Worm (Caenorhabditis elegans) whole organism, early embryonic: ENCODE data around the gene Y53G8AM.6.

Experiments
- B0310.2 ChIP-seq: sonication (generic microtip); optimal IDR thresholded peaks from 2 replicates; lab custom pipeline; 2016; ENCODE audit warnings: mild to moderate bottlenecking, missing genetic modification characterization, missing compliant biosample characterization
- F13C5.2 ChIP-seq: sonication (generic microtip); optimal IDR thresholded peaks from 2 replicates; lab custom pipeline; 2017; ENCODE audit warnings: mild to moderate bottlenecking, missing genetic modification characterization, inconsistent platforms, missing compliant biosample characterization
- aly-1 ChIP-seq: sonication (generic microtip); optimal IDR thresholded peaks from 2 replicates; lab custom pipeline; 2016; ENCODE audit warnings: missing genetic modification characterization, missing compliant biosample characterization
- ama-1 ChIP-seq: fragments of 150-350 bp; optimal IDR thresholded peaks from 2 replicates; lab custom pipeline; 2014
- ceh-13 ChIP-seq: fragments of 200-800 bp; sonication (Bioruptor generic); optimal IDR thresholded peaks from 2 replicates; lab custom pipeline; 2018; ENCODE audit warnings: mild to moderate bottlenecking, missing genetic modification characterization, missing compliant biosample characterization
- ceh-36 ChIP-seq: sonication (generic microtip); optimal IDR thresholded peaks from 2 replicates; lab custom pipeline; 2016; ENCODE audit warnings: missing genetic modification characterization, inconsistent platforms, missing compliant biosample characterization
- ets-7 ChIP-seq: sonication (generic microtip); optimal IDR thresholded peaks from 2 replicates; lab custom pipeline; 2016; ENCODE audit warnings: missing genotype, missing genetic modification characterization, missing compliant biosample characterization
- flt-1 ChIP-seq: fragments of 200-800 bp; sonication (Bioruptor generic); IDR thresholded peaks from 2 replicates; pipeline ENCODE4 v1.3.6; 2022; ENCODE audit warnings: missing genetic modification characterization, missing compliant biosample characterization
- hmbx-1 ChIP-seq: sonication (generic microtip); optimal IDR thresholded peaks from 2 replicates; lab custom pipeline; 2016; ENCODE audit warnings: mild to moderate bottlenecking, missing genetic modification characterization, missing compliant biosample characterization
- hmg-4 ChIP-seq: fragments of 200-800 bp; sonication (Bioruptor generic); optimal IDR thresholded peaks from 2 replicates; lab custom pipeline; 2018; ENCODE audit warnings: mild to moderate bottlenecking, missing genetic modification characterization, missing compliant biosample characterization
- hnd-1 ChIP-seq: sonication (generic microtip); optimal IDR thresholded peaks from 2 replicates; lab custom pipeline; 2016; ENCODE audit warnings: missing genetic modification characterization, missing compliant biosample characterization
- pes-1 ChIP-seq: fragments of 200-800 bp; sonication (Bioruptor generic); IDR thresholded peaks from 2 replicates; pipeline ENCODE4 v1.3.6; 2022; ENCODE audit warnings: missing genetic modification reagents, missing genetic modification characterization, missing compliant biosample characterization
- scrt-1 ChIP-seq: fragments of 200-800 bp; sonication (Bioruptor generic); IDR thresholded peaks from 2 replicates; pipeline ENCODE4 v1.3.6; 2022; ENCODE audit warnings: missing genetic modification characterization, missing compliant biosample characterization
- sea-1 ChIP-seq: fragments of 200-800 bp; sonication (Bioruptor generic); conservative IDR thresholded peaks from 2 replicates; pipeline ENCODE4 v1.3.6; 2022; ENCODE audit warnings: missing genetic modification characterization, missing compliant biosample characterization
- tbx-11 ChIP-seq: fragments of 200-800 bp; sonication (Bioruptor generic); IDR thresholded peaks from 2 replicates; pipeline ENCODE4 v1.3.6; 2022; ENCODE audit warnings: missing genetic modification characterization, missing compliant biosample characterization
- tbx-37 ChIP-seq: fragments of 200-800 bp; sonication (Bioruptor generic); conservative IDR thresholded peaks from 2 replicates; pipeline ENCODE4 v1.3.6; 2022; ENCODE audit warnings: missing genetic modification reagents, missing genetic modification characterization, missing compliant biosample characterization
- tra-4 ChIP-seq: sonication (generic microtip); optimal IDR thresholded peaks from 2 replicates; lab custom pipeline; 2017; ENCODE audit warnings: missing genetic modification characterization, missing compliant biosample characterization

The Y53G8AM.6 gene

ce11 chrIII:3278610-3279009, 19.0 kb upstream of the Y53G8AM.6 start, which contains the start of gene Y53G8AM.8:
Gene Y53G8AM.8 (minus strand): TSS chrIII:3278710.
- TF ChIP-seq hmg-4 (GFP tag; lab: Kevin White, UChicago) (no peak), tbx-37 (GFP tag; lab: Robert Waterston, UW) (no peak), tra-4 (no peak), B0310.2 (tag; lab: Kevin White, UChicago) (no peak), hnd-1 (tag; lab: Kevin White, UChicago) (no peak), F13C5.2 (tag; lab: Kevin White, UChicago) (no peak), hmbx-1 (no peak)

- TF ChIP-seq F13C5.2 (tag; lab: Kevin White, UChicago) (peak; percentile 6), ceh-36 (tag; lab: Kevin White, UChicago) (no peak)
These were observed 13.6 kb upstream of the Y53G8AM.6 start for ce11 chrIII:3273141-3273540.

- TF ChIP-seq hmg-4 (GFP tag; lab: Kevin White, UChicago) (no peak), sea-1 (GFP tag; lab: Robert Waterston, UW) (peak; percentile 56; the same call in 1 of the 2 replicates), B0310.2 (tag; lab: Kevin White, UChicago) (no peak), hnd-1 (tag; lab: Kevin White, UChicago) (no peak), scrt-1 (GFP tag; lab: Robert Waterston, UW) (no peak), F13C5.2 (tag; lab: Kevin White, UChicago) (peak; percentile 52), tra-4 (no peak)
These were observed 12.1 kb upstream of the Y53G8AM.6 start for ce11 chrIII:3271682-3272081.

- TF ChIP-seq hnd-1 (tag; lab: Kevin White, UChicago), result no peak
These were observed 7.0 kb upstream of the Y53G8AM.6 start, which contains the start of gene Y53G8AM.7 for ce11 chrIII:3266602-3267001. Gene Y53G8AM.7 (minus strand): TSS chrIII:3266702.

- TF ChIP-seq flt-1 (GFP tag; lab: Robert Waterston, UW), result no peak
- TF ChIP-seq scrt-1 (GFP tag; lab: Robert Waterston, UW), result no peak
- TF ChIP-seq ets-7, result no peak
- TF ChIP-seq hmg-4 (GFP tag; lab: Kevin White, UChicago), result no peak
These were observed 4.1 kb upstream of the Y53G8AM.6 start for ce11 chrIII:3263696-3264095.

- no peak for TF ChIP-seq tbx-37 (GFP tag; lab: Robert Waterston, UW)
- no peak for TF ChIP-seq hmg-4 (GFP tag; lab: Kevin White, UChicago)
- TF ChIP-seq B0310.2 (tag; lab: Kevin White, UChicago), result no peak
- TF ChIP-seq ets-7, result no peak
- TF ChIP-seq ama-1 (lab: Kevin White, UChicago), result no peak
- TF ChIP-seq tbx-11 (GFP tag; lab: Robert Waterston, UW), result no peak
- no peak for TF ChIP-seq pes-1 (GFP tag; lab: Robert Waterston, UW)
These were observed 1.3 kb downstream of the Y53G8AM.6 start, which contains the start of gene nspg-7.2 for ce11 chrIII:3258306-3258705. Gene nspg-7.2 (minus strand): TSS chrIII:3258406.

- TF ChIP-seq ceh-36 (tag; lab: Kevin White, UChicago), result no peak
- TF ChIP-seq ets-7, result no peak
- TF ChIP-seq tbx-11 (GFP tag; lab: Robert Waterston, UW), result no peak
- no peak for TF ChIP-seq tra-4
- no peak for TF ChIP-seq scrt-1 (GFP tag; lab: Robert Waterston, UW)
- no peak for TF ChIP-seq ama-1 (lab: Kevin White, UChicago)
- no peak for TF ChIP-seq ceh-13 (GFP tag; lab: Kevin White, UChicago)
- TF ChIP-seq flt-1 (GFP tag; lab: Robert Waterston, UW), result no peak
- TF ChIP-seq aly-1 (tag; lab: Kevin White, UChicago), result no peak
- TF ChIP-seq B0310.2 (tag; lab: Kevin White, UChicago), result no peak
- TF ChIP-seq F13C5.2 (tag; lab: Kevin White, UChicago), result no peak
- TF ChIP-seq tbx-37 (GFP tag; lab: Robert Waterston, UW), result no peak
These were observed 4.0 kb downstream of the Y53G8AM.6 start, which contains the start of gene Y53G8AM.4 for ce11 chrIII:3255575-3255974. Gene Y53G8AM.4 (minus strand): TSS chrIII:3255675.

- TF ChIP-seq scrt-1 (GFP tag; lab: Robert Waterston, UW) (no peak), ceh-13 (GFP tag; lab: Kevin White, UChicago) (no peak), F13C5.2 (tag; lab: Kevin White, UChicago) (no peak), tbx-11 (GFP tag; lab: Robert Waterston, UW) (no peak), B0310.2 (tag; lab: Kevin White, UChicago) (no peak), flt-1 (GFP tag; lab: Robert Waterston, UW) (no peak), ama-1 (lab: Kevin White, UChicago) (no peak), tbx-37 (GFP tag; lab: Robert Waterston, UW) (no peak), aly-1 (tag; lab: Kevin White, UChicago) (no peak), hmbx-1 (no peak), pes-1 (GFP tag; lab: Robert Waterston, UW) (no peak), hmg-4 (GFP tag; lab: Kevin White, UChicago) (no peak), hnd-1 (tag; lab: Kevin White, UChicago) (no peak), ets-7 (no peak), tra-4 (no peak), sea-1 (GFP tag; lab: Robert Waterston, UW) (no peak), ceh-36 (tag; lab: Kevin White, UChicago) (no peak)
These were observed 4.6 kb downstream of the Y53G8AM.6 start for ce11 chrIII:3255023-3255422.

ce11 chrIII:3253736-3254135, 5.9 kb downstream of the Y53G8AM.6 start:
- TF ChIP-seq ceh-13 (GFP tag; lab: Kevin White, UChicago) (no peak), ets-7 (no peak), hmg-4 (GFP tag; lab: Kevin White, UChicago) (no peak), pes-1 (GFP tag; lab: Robert Waterston, UW) (no peak), tbx-11 (GFP tag; lab: Robert Waterston, UW) (no peak), flt-1 (GFP tag; lab: Robert Waterston, UW) (no peak), tbx-37 (GFP tag; lab: Robert Waterston, UW) (no peak), tra-4 (no peak), B0310.2 (tag; lab: Kevin White, UChicago) (no peak), ama-1 (lab: Kevin White, UChicago) (no peak), scrt-1 (GFP tag; lab: Robert Waterston, UW) (no peak)
